Fruit fly (Drosophila melanogaster): Measurements from ENCODE around the gene spas.

spas gene

DNA sequence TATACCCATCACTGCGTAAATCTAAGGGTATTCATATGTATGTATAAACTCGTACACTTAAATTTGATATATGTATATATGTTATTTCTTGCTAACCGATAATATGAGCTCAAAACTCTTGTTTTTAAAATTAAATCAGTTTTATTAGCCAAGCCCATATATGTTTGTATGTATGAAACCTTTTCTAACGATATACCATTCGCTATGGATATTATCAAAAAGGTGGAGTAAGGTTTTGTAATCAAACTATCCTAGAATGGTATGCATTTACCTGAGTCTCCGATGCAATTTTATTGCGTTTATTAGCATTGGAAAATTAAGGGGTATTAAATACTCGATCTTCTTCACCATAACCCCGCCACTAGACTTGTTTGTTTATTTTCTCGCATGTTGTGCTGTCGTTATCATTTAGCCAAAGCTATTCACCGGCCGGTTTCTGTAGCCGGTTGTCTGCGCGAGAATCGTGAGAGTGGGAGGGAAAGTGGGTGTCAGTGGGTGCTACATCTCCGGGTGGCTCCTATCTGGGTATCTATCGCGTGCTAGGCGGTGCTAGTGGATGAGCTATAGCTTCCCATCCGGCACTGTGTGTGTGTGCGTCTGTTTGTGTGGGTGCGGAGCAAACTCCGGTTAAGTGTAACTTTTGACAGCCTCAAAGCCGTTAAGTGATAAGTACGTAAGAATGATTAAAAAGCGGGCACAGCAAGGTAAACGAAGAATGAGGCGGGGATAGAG is 30.1 kb upstream of the spas start (continued):
- TF ChIP-seq Eip78C (GFP tag) = peak; percentile 67
- TF ChIP-seq svp (GFP tag) = peak; percentile 64
- no peak for TF ChIP-seq fd85E (GFP tag; optimal IDR thresholded peaks at IDR 0.05)
- peak; percentile 58 for TF ChIP-seq CG32006 (GFP tag; optimal IDR thresholded peaks at IDR 0.05)
- TF ChIP-seq eg (GFP tag; IDR thresholded peaks at IDR 0.05) = 0 out of 3 replicates have a peak, but pooled peaks have one; percentile 14
- TF ChIP-seq Eip75B (GFP tag; optimal IDR thresholded peaks at IDR 0.05) = peak; percentile 4
- TF ChIP-seq fkh (GFP tag; optimal IDR thresholded peaks at IDR 0.05) = peak; percentile 71
- no peak for TF ChIP-seq CG15336 (GFP tag; IDR thresholded peaks at IDR 0.05)
- TF ChIP-seq OdsH (GFP tag; optimal IDR thresholded peaks at IDR 0.05) = no peak
- TF ChIP-seq CG34406 (GFP tag; optimal IDR thresholded peaks at IDR 0.05) = no peak
- TF ChIP-seq CG6276 (GFP tag; optimal IDR thresholded peaks at IDR 0.05) = peak; percentile 57
- no peak for TF ChIP-seq Gug (GFP tag; IDR thresholded peaks at IDR 0.05)
- TF ChIP-seq CG3919 (GFP tag; optimal IDR thresholded peaks at IDR 0.05) = peak; percentile 3
- no peak for TF ChIP-seq achi (GFP tag; optimal IDR thresholded peaks at IDR 0.05)
- TF ChIP-seq esn (GFP tag; optimal IDR thresholded peaks at IDR 0.05) = no peak
- TF ChIP-seq CG8632 (GFP tag; optimal IDR thresholded peaks at IDR 0.05) = no peak
- no peak for TF ChIP-seq lz (GFP tag; optimal IDR thresholded peaks at IDR 0.05)
- TF ChIP-seq Ets96B (tag; optimal IDR thresholded peaks at IDR 0.05) = no peak
- TF ChIP-seq Sox15 (GFP tag; optimal IDR thresholded peaks at IDR 0.05) = no peak
- no peak for TF ChIP-seq vri (GFP tag; optimal IDR thresholded peaks at IDR 0.05)

DNA sequence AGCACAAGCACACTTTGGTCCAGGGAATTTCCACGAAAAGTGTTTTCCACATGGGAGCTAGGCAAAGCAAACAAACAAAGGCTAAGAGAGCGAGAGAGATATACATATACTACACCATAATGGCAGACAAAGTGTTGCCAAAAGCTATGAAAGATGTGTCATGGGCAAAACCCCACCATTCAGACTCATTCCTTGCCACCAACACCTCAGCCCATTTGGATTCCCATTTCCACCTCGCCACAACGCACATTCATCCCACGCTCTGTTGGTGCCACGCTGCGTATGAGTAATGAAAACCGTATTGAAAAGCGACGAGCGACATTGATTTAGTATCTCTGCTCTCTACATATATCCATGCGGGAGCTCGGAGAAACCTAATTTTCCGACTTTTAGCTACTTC is 29.1 kb upstream of the spas start:
- no peak for TF ChIP-seq ss (GFP tag; optimal IDR thresholded peaks at IDR 0.05)
- TF ChIP-seq Ets21C (GFP tag; optimal IDR thresholded peaks at IDR 0.05) = no peak
- TF ChIP-seq CG1621 (tag; optimal IDR thresholded peaks at IDR 0.05) = no peak
- TF ChIP-seq Ets96B (tag; optimal IDR thresholded peaks at IDR 0.05) = no peak
- TF ChIP-seq Sox102F (GFP tag; optimal IDR thresholded peaks at IDR 0.05) = no peak
- no peak for TF ChIP-seq CG3919 (GFP tag; optimal IDR thresholded peaks at IDR 0.05)
- no peak for TF ChIP-seq CG6808 (GFP tag; optimal IDR thresholded peaks at IDR 0.05)
- TF ChIP-seq Eip75B (GFP tag; optimal IDR thresholded peaks at IDR 0.05) = no peak

DNA sequence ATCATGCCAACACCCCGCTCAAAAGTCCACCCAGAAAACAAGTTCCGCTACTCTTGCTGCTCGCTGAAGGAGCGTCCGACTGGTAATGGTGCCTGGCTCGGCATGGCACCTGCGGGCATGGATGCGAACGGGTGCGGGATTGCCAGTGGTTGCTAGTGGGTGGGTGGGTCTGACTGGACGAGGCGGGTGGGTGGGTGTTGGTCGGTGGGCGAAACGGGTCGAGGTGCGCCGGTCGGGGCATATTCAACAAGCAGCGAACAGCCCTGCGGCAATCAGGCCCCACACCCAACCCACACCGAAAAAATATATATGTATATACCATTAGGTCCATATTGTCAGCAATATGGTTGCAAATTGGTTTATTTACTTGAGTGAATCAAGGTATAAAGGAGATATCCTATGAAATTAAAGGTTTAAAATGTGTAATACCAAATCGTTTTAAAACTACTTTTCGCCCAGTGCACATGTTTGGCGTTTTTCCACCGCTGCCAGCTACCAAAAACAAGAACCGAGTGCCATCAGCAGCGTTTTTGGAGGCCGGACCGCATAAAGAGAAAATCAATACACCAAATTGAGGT is 27.3 kb upstream of the spas start:
- no peak for TF ChIP-seq CG6808 (GFP tag; optimal IDR thresholded peaks at IDR 0.05)
- peak; percentile 42 for TF ChIP-seq topi (GFP tag; optimal IDR thresholded peaks at IDR 0.05)
- TF ChIP-seq eg (GFP tag; IDR thresholded peaks at IDR 0.05) = peak; percentile 80
- peak; percentile 23 for TF ChIP-seq CG8632 (GFP tag; optimal IDR thresholded peaks at IDR 0.05)
- TF ChIP-seq fd59A (GFP tag; optimal IDR thresholded peaks at IDR 0.05) = no peak
- peak; percentile 14 for TF ChIP-seq CG10631 (GFP tag; optimal IDR thresholded peaks at IDR 0.05)
- no peak for TF ChIP-seq Sox15 (GFP tag; optimal IDR thresholded peaks at IDR 0.05)
- TF ChIP-seq CG6792 (GFP tag; optimal IDR thresholded peaks at IDR 0.05) = peak; percentile 18
- TF ChIP-seq fkh (GFP tag; optimal IDR thresholded peaks at IDR 0.05) = no peak
- no peak for TF ChIP-seq Eip93F (GFP tag; optimal IDR thresholded peaks at IDR 0.05)
- TF ChIP-seq CG10669 (GFP tag; optimal IDR thresholded peaks at IDR 0.05) = peak; percentile 5
- TF ChIP-seq Gug (GFP tag; IDR thresholded peaks at IDR 0.05) = peak; percentile 39
- TF ChIP-seq spab (GFP tag; optimal IDR thresholded peaks at IDR 0.05) = no peak
- no peak for TF ChIP-seq fd85E (GFP tag; optimal IDR thresholded peaks at IDR 0.05)
- TF ChIP-seq CG11902 (GFP tag; optimal IDR thresholded peaks at IDR 0.05) = no peak
- peak; percentile 34 for TF ChIP-seq Met (GFP tag; optimal IDR thresholded peaks at IDR 0.05)
- peak; percentile 74 for TF ChIP-seq CG6163 (GFP tag; IDR thresholded peaks at IDR 0.05)
- no peak for TF ChIP-seq salr (GFP tag; optimal IDR thresholded peaks at IDR 0.05)
- TF ChIP-seq achi (GFP tag; optimal IDR thresholded peaks at IDR 0.05) = peak; percentile 44
- peak; percentile 53 for TF ChIP-seq Hr39 (GFP tag; optimal IDR thresholded peaks at IDR 0.05)
- TF ChIP-seq CG16779 (tag; optimal IDR thresholded peaks at IDR 0.05) = peak; percentile 2
- peak; percentile 54 for TF ChIP-seq Smox (GFP tag; optimal IDR thresholded peaks at IDR 0.05)
- no peak for TF ChIP-seq CG11762 (GFP tag; optimal IDR thresholded peaks at IDR 0.05; ENCODE audit: insufficient read depth)
- peak; percentile 42 for TF ChIP-seq CG31627 (GFP tag; optimal IDR thresholded peaks at IDR 0.05)
- no peak for TF ChIP-seq dsx (GFP tag; optimal IDR thresholded peaks at IDR 0.05; ENCODE audit: poor library complexity, severe bottlenecking)
- peak; percentile 48 for TF ChIP-seq Sox102F (GFP tag; optimal IDR thresholded peaks at IDR 0.05)
- TF ChIP-seq vri (GFP tag; optimal IDR thresholded peaks at IDR 0.05) = no peak
- peak; percentile 48 for TF ChIP-seq acj6 (GFP tag; optimal IDR thresholded peaks at IDR 0.05)
- peak; percentile 26 for TF ChIP-seq Lpt (GFP tag; optimal IDR thresholded peaks at IDR 0.05)
- TF ChIP-seq cyc (GFP tag; optimal IDR thresholded peaks at IDR 0.05) = peak; percentile 46
